Fruit fly (Drosophila melanogaster) whole organism, embryonic: ENCODE results near the gene CG45076.

ENCODE experiments used
- B-H1 ChIP-seq: fragments of 200-800 bp; sonication (Bioruptor generic); IDR thresholded peaks from 3 replicates; pipeline ENCODE4 v1.3.6; 2022; ENCODE audit warnings: missing biosample characterization, missing genetic modification characterization
- CG10267 ChIP-seq: fragments of 200-800 bp; sonication (Bioruptor generic); optimal IDR thresholded peaks from 2 replicates; lab custom pipeline; 2018; ENCODE audit warnings: missing biosample characterization, mild to moderate bottlenecking, missing genetic modification characterization, moderate library complexity
- CG11398 ChIP-seq: fragments of 200-800 bp; sonication (Bioruptor generic); optimal IDR thresholded peaks from 2 replicates; lab custom pipeline; 2016; ENCODE audit warnings: missing biosample characterization, missing genetic modification characterization
- CG13296 ChIP-seq: fragments of 200-800 bp; sonication (Bioruptor generic); optimal IDR thresholded peaks from 3 replicates; lab custom pipeline; 2018; ENCODE audit warnings: missing biosample characterization, mild to moderate bottlenecking, missing genetic modification characterization
- CG15514 ChIP-seq: fragments of 200-800 bp; sonication (Bioruptor generic); optimal IDR thresholded peaks from 3 replicates; lab custom pipeline; 2017; ENCODE audit warnings: missing biosample characterization, missing genetic modification characterization, mild to moderate bottlenecking, moderate library complexity, missing genetic modification reagents
- CG18764 ChIP-seq: fragments of 200-800 bp; sonication (Bioruptor generic); optimal IDR thresholded peaks from 3 replicates; lab custom pipeline; 2016; ENCODE audit warnings: missing biosample characterization, missing genetic modification characterization
- CG2678 ChIP-seq: fragments of 200-800 bp; sonication (Bioruptor generic); optimal IDR thresholded peaks from 3 replicates; lab custom pipeline; 2019; ENCODE audit warnings: missing biosample characterization, mild to moderate bottlenecking, missing genetic modification characterization, moderate library complexity
- CG2889 ChIP-seq: fragments of 200-800 bp; sonication (Bioruptor generic); IDR thresholded peaks from 3 replicates; pipeline ENCODE4 v1.3.6; 2022; ENCODE audit warnings: missing biosample characterization, missing genetic modification characterization
- CG3163 ChIP-seq: fragments of 200-800 bp; sonication (Bioruptor generic); optimal IDR thresholded peaks from 3 replicates; lab custom pipeline; 2016; ENCODE audit warnings: missing biosample characterization, missing genetic modification characterization
- CG3847 ChIP-seq: fragments of 200-800 bp; sonication (Bioruptor generic); IDR thresholded peaks from 2 replicates; pipeline ENCODE4 v1.3.6; 2022; ENCODE audit warnings: missing biosample characterization, missing genetic modification characterization
- CG6765 ChIP-seq: fragments of 200-800 bp; sonication (Bioruptor generic); optimal IDR thresholded peaks from 3 replicates; lab custom pipeline; 2017; ENCODE audit warnings: missing biosample characterization, mild to moderate bottlenecking, missing genetic modification characterization
- CG6854 ChIP-seq: fragments of 200-800 bp; sonication (Bioruptor generic); optimal IDR thresholded peaks from 3 replicates; lab custom pipeline; 2017; ENCODE audit warnings: missing biosample characterization, mild to moderate bottlenecking, missing genetic modification characterization
- CG7963 ChIP-seq: fragments of 200-800 bp; sonication (Bioruptor generic); IDR thresholded peaks from 3 replicates; pipeline ENCODE4 v1.3.6; 2022; ENCODE audit warnings: missing biosample characterization, missing genetic modification characterization; ENCODE audit not compliant: partially characterized antibody
- CG7987 ChIP-seq: fragments of 200-800 bp; sonication (Bioruptor generic); optimal IDR thresholded peaks from 2 replicates; lab custom pipeline; 2018; ENCODE audit warnings: missing biosample characterization, mild to moderate bottlenecking, missing genetic modification characterization, moderate library complexity
- CoRest ChIP-seq: fragments of 200-800 bp; sonication (Bioruptor generic); optimal IDR thresholded peaks from 3 replicates; lab custom pipeline; 2018; ENCODE audit warnings: missing biosample characterization, mild to moderate bottlenecking, missing genetic modification characterization, moderate library complexity
- D19A ChIP-seq: fragments of 200-800 bp; optimal IDR thresholded peaks from 3 replicates; lab custom pipeline; 2019; ENCODE audit warnings: missing biosample characterization, mild to moderate bottlenecking, missing genetic modification characterization, moderate library complexity
- Dbx ChIP-seq: fragments of 200-800 bp; sonication (Bioruptor generic); IDR thresholded peaks from 3 replicates; pipeline ENCODE4 v1.3.6; 2022; ENCODE audit warnings: missing biosample characterization, missing genetic modification characterization
- Dfd ChIP-seq, 2 experiments: fragments of >200 bp; optimal IDR thresholded peaks; 2 replicates each; lab custom pipeline; 2017; ENCODE audit warnings: missing biosample characterization in 2 of 2, missing genetic modification characterization in 2 of 2
- E2f2 ChIP-seq: fragments of 200-800 bp; sonication (Bioruptor generic); IDR thresholded peaks from 2 replicates; pipeline ENCODE4 v1.3.6; 2022; ENCODE audit warnings: missing biosample characterization, missing genetic modification characterization
- Ets97D ChIP-seq: fragments of 200-800 bp; sonication (Bioruptor generic); optimal IDR thresholded peaks from 3 replicates; lab custom pipeline; 2016; ENCODE audit warnings: missing biosample characterization, missing genetic modification characterization
- HHEX ChIP-seq: fragments of 200-800 bp; sonication (Bioruptor generic); optimal IDR thresholded peaks from 3 replicates; lab custom pipeline; 2017; ENCODE audit warnings: missing biosample characterization, mild to moderate bottlenecking, missing genetic modification characterization, missing genetic modification reagents
- Hey ChIP-seq: fragments of 200-800 bp; sonication (Bioruptor generic); optimal IDR thresholded peaks from 3 replicates; lab custom pipeline; 2018; ENCODE audit warnings: missing biosample characterization, mild to moderate bottlenecking, missing genetic modification characterization
- Meics ChIP-seq: fragments of 200-800 bp; sonication (Bioruptor generic); optimal IDR thresholded peaks from 2 replicates; lab custom pipeline; 2017; ENCODE audit warnings: missing biosample characterization, mild to moderate bottlenecking, missing genetic modification characterization
- Myb ChIP-seq: fragments of 200-800 bp; sonication (Bioruptor generic); optimal IDR thresholded peaks from 2 replicates; lab custom pipeline; 2016; ENCODE audit warnings: missing biosample characterization, missing genetic modification characterization
- NC2β ChIP-seq: fragments of 200-800 bp; sonication (Bioruptor generic); optimal IDR thresholded peaks from 2 replicates; lab custom pipeline; 2016; ENCODE audit warnings: missing biosample characterization, missing genetic modification characterization
- Neu2 ChIP-seq: fragments of 200-800 bp; sonication (Bioruptor generic); optimal IDR thresholded peaks from 3 replicates; lab custom pipeline; 2016; ENCODE audit warnings: missing biosample characterization, missing genetic modification characterization, borderline replicate concordance
- Nf-YC ChIP-seq: fragments of 200-800 bp; optimal IDR thresholded peaks from 3 replicates; lab custom pipeline; 2019; ENCODE audit warnings: missing biosample characterization, mild to moderate bottlenecking, missing genetic modification characterization, moderate library complexity
- Ptx1 ChIP-seq: fragments of 200-800 bp; sonication (Bioruptor generic); IDR thresholded peaks from 2 replicates; pipeline ENCODE4 v1.3.6; 2022; ENCODE audit warnings: missing biosample characterization, missing genetic modification characterization
- Sox102F ChIP-seq: fragments of 200-800 bp; sonication (Bioruptor generic); optimal IDR thresholded peaks from 2 replicates; lab custom pipeline; 2018; ENCODE audit warnings: missing biosample characterization, mild to moderate bottlenecking, missing genetic modification characterization, moderate library complexity
- TFAM ChIP-seq: fragments of 200-800 bp; sonication (Bioruptor generic); optimal IDR thresholded peaks from 2 replicates; lab custom pipeline; 2017; ENCODE audit warnings: missing biosample characterization, missing genetic modification characterization, inconsistent platforms
- ap ChIP-seq: fragments of 200-800 bp; sonication (Bioruptor generic); IDR thresholded peaks from 2 replicates; pipeline ENCODE4 v1.3.6; 2022; ENCODE audit warnings: missing biosample characterization, missing genetic modification characterization
- ato ChIP-seq: fragments of 200-800 bp; sonication (Bioruptor generic); IDR thresholded peaks from 2 replicates; pipeline ENCODE4 v1.3.6; 2022; ENCODE audit warnings: missing biosample characterization, missing genetic modification characterization; ENCODE audit not compliant: partially characterized antibody
- cad ChIP-seq: fragments of >200 bp; optimal IDR thresholded peaks from 2 replicates; lab custom pipeline; 2017; ENCODE audit warnings: missing biosample characterization, missing genetic modification characterization
- chm ChIP-seq: fragments of 200-800 bp; sonication (Bioruptor generic); IDR thresholded peaks from 2 replicates; pipeline ENCODE4 v1.3.6; 2022; ENCODE audit warnings: missing biosample characterization, missing genetic modification characterization
- croc ChIP-seq: fragments of 200-800 bp; sonication (Bioruptor generic); conservative IDR thresholded peaks from 3 replicates; pipeline ENCODE4 v1.3.6; 2022; ENCODE audit warnings: missing biosample characterization, missing genetic modification characterization
- da ChIP-seq: fragments of 200-800 bp; sonication (Bioruptor generic); optimal IDR thresholded peaks from 2 replicates; lab custom pipeline; 2016; ENCODE audit warnings: missing biosample characterization, missing genetic modification characterization
- dati ChIP-seq: fragments of 200-800 bp; sonication (Bioruptor generic); IDR thresholded peaks from 2 replicates; pipeline ENCODE4 v1.3.6; 2022; ENCODE audit warnings: missing biosample characterization, missing genetic modification characterization
- dm ChIP-seq: fragments of 200-800 bp; sonication (Bioruptor generic); optimal IDR thresholded peaks from 3 replicates; lab custom pipeline; 2016; ENCODE audit warnings: missing biosample characterization, missing genetic modification characterization
- dmrt99B ChIP-seq: fragments of 200-800 bp; sonication (Bioruptor generic); optimal IDR thresholded peaks from 2 replicates; lab custom pipeline; 2018; ENCODE audit warnings: missing biosample characterization, mild to moderate bottlenecking, missing genetic modification characterization, moderate library complexity
- ems ChIP-seq: fragments of 200-800 bp; sonication (Bioruptor generic); optimal IDR thresholded peaks from 3 replicates; lab custom pipeline; 2016; ENCODE audit warnings: missing biosample characterization, missing genetic modification characterization
- hth ChIP-seq: fragments of >200 bp; optimal IDR thresholded peaks from 2 replicates; lab custom pipeline; 2017; ENCODE audit warnings: inconsistent platforms
- klu ChIP-seq: fragments of 200-800 bp; sonication (Bioruptor generic); IDR thresholded peaks from 2 replicates; pipeline ENCODE4 v1.3.6; 2022; ENCODE audit warnings: missing biosample characterization, missing genetic modification characterization
- luna ChIP-seq: fragments of 200-800 bp; sonication (Bioruptor generic); optimal IDR thresholded peaks from 2 replicates; lab custom pipeline; 2016; ENCODE audit warnings: missing biosample characterization, missing genetic modification characterization
- pb ChIP-seq: fragments of 200-800 bp; sonication (Bioruptor generic); optimal IDR thresholded peaks from 3 replicates; lab custom pipeline; 2016; ENCODE audit warnings: missing biosample characterization, missing genetic modification characterization
- phol ChIP-seq: fragments of 200-800 bp; sonication (Bioruptor generic); optimal IDR thresholded peaks from 3 replicates; lab custom pipeline; 2018; ENCODE audit warnings: missing biosample characterization, mild to moderate bottlenecking, missing genetic modification characterization, moderate library complexity
- schlank ChIP-seq: fragments of 200-800 bp; sonication (Bioruptor generic); optimal IDR thresholded peaks from 2 replicates; lab custom pipeline; 2018; ENCODE audit warnings: missing biosample characterization, mild to moderate bottlenecking, missing genetic modification characterization
- sima ChIP-seq: fragments of 200-800 bp; sonication (Bioruptor generic); optimal IDR thresholded peaks from 2 replicates; lab custom pipeline; 2016; ENCODE audit warnings: missing biosample characterization, missing genetic modification characterization
- slbo ChIP-seq: fragments of 200-800 bp; sonication (Bioruptor generic); IDR thresholded peaks from 2 replicates; pipeline ENCODE4 v1.3.6; 2022; ENCODE audit warnings: missing biosample characterization, missing genetic modification characterization
- slou ChIP-seq: fragments of 200-800 bp; sonication (Bioruptor generic); optimal IDR thresholded peaks from 3 replicates; lab custom pipeline; 2016; ENCODE audit warnings: missing biosample characterization, missing genetic modification characterization
- sr ChIP-seq: fragments of 200-800 bp; sonication (Bioruptor generic); IDR thresholded peaks from 3 replicates; pipeline ENCODE4 v1.3.6; 2022; ENCODE audit warnings: missing biosample characterization, missing genetic modification characterization
- zen ChIP-seq: fragments of 200-800 bp; sonication (Bioruptor generic); optimal IDR thresholded peaks from 3 replicates; lab custom pipeline; 2018; ENCODE audit warnings: missing biosample characterization, mild to moderate bottlenecking, missing genetic modification characterization, moderate library complexity
- zfh2 ChIP-seq: fragments of 200-800 bp; sonication (Bioruptor generic); optimal IDR thresholded peaks from 2 replicates; lab custom pipeline; 2016; ENCODE audit warnings: missing biosample characterization, missing genetic modification characterization

CG45076 gene

dm6 chr3R:10784058-10784499 is 6.9 kb upstream of the CG45076 start, which contains the start of the genes mRpL37 and Rbp1 (continued):
- TF ChIP-seq Neu2 (GFP tag; lab: Kevin White, UChicago), result no peak
- TF ChIP-seq D19A (tag; lab: Kevin White, UChicago), result no peak
- peak; percentile 76 for TF ChIP-seq Nf-YC (tag; lab: Kevin White, UChicago)
- no peak for TF ChIP-seq Hey (tag; lab: Kevin White, UChicago)
- peak; percentile 47 for TF ChIP-seq CG13296 (GFP tag; lab: Kevin White, UChicago)
- TF ChIP-seq dm (GFP tag; lab: Kevin White, UChicago), result no peak
- TF ChIP-seq da (GFP tag; lab: Kevin White, UChicago), result no peak
- TF ChIP-seq Myb, result no peak
- no peak for TF ChIP-seq dmrt99B (tag; lab: Kevin White, UChicago)
- TF ChIP-seq CoRest (tag; lab: Kevin White, UChicago), result peak; percentile 90
- peak; percentile 67 for TF ChIP-seq zfh2 (GFP tag; lab: Kevin White, UChicago)
- peak; percentile 57 for TF ChIP-seq E2f2
- TF ChIP-seq zen (tag; lab: Kevin White, UChicago), result peak; percentile 71
- no peak for TF ChIP-seq ap
- TF ChIP-seq cad (GFP tag; lab: Kevin White, UChicago), result no peak
- peak; percentile 85 for TF ChIP-seq CG3847 (GFP tag; lab: Robert Waterston, UW)
- TF ChIP-seq CG10267, result peak; percentile 80
- TF ChIP-seq CG7963 (GFP tag; lab: Robert Waterston, UW), result no peak
- peak; percentile 53 for TF ChIP-seq CG15514 (GFP tag; lab: Kevin White, UChicago)
- TF ChIP-seq sr (GFP tag; lab: Robert Waterston, UW), result no peak
- peak; percentile 78 for TF ChIP-seq Dbx (GFP tag; lab: Robert Waterston, UW)
- TF ChIP-seq slou, result peak; percentile 80
- no peak for TF ChIP-seq hth (lab: Kevin White, UChicago)
- TF ChIP-seq TFAM (GFP tag; lab: Kevin White, UChicago), result no peak
- TF ChIP-seq pb (GFP tag; lab: Kevin White, UChicago), result no peak
- TF ChIP-seq B-H1 (GFP tag; lab: Robert Waterston, UW), result peak; percentile 55; the same call in 1 of the 3 replicates
- TF ChIP-seq chm (GFP tag; lab: Robert Waterston, UW), result no peak
- TF ChIP-seq Dfd (GFP tag; optimal IDR thresholded peaks at IDR 0.05; lab: Kevin White, UChicago), result peak in 1 of 2 experiments; percentile 16
- peak; percentile 80 for TF ChIP-seq croc (GFP tag; lab: Robert Waterston, UW)
- peak; percentile 51 for TF ChIP-seq HHEX (GFP tag; lab: Kevin White, UChicago)
- TF ChIP-seq Ets97D (GFP tag; lab: Kevin White, UChicago), result peak; percentile 54
- TF ChIP-seq CG18764 (GFP tag; lab: Kevin White, UChicago), result peak; percentile 57
- no peak for TF ChIP-seq luna (GFP tag; lab: Kevin White, UChicago)
- no peak for TF ChIP-seq CG6854 (GFP tag; lab: Kevin White, UChicago)
- peak; percentile 65 for TF ChIP-seq Meics (GFP tag; lab: Kevin White, UChicago)
- peak; percentile 82 for TF ChIP-seq CG2678 (tag; lab: Kevin White, UChicago)
- peak; percentile 89 for TF ChIP-seq phol (tag; lab: Kevin White, UChicago)
- TF ChIP-seq CG3163 (GFP tag; lab: Kevin White, UChicago), result no peak
- TF ChIP-seq CG11398 (GFP tag; lab: Kevin White, UChicago), result no peak
- peak; percentile 17 for TF ChIP-seq schlank (tag; lab: Kevin White, UChicago)
- TF ChIP-seq CG6765 (GFP tag; lab: Kevin White, UChicago), result peak; percentile 29
- TF ChIP-seq Sox102F (GFP tag; lab: Kevin White, UChicago), result peak; percentile 73
- TF ChIP-seq sima (GFP tag; lab: Kevin White, UChicago), result no peak
- peak; percentile 91 for TF ChIP-seq Ptx1 (GFP tag; lab: Robert Waterston, UW)
- TF ChIP-seq NC2β (GFP tag; lab: Kevin White, UChicago), result peak; percentile 45
- TF ChIP-seq klu (GFP tag; lab: Robert Waterston, UW), result peak; percentile 70
- TF ChIP-seq ems (GFP tag; lab: Kevin White, UChicago), result peak; percentile 88
- peak; percentile 85 for TF ChIP-seq slbo (GFP tag; lab: Robert Waterston, UW)
- peak; percentile 30; the same call in 1 of the 2 replicates for TF ChIP-seq ato (GFP tag; lab: Robert Waterston, UW)
- no peak for TF ChIP-seq dati (GFP tag; lab: Robert Waterston, UW)
- TF ChIP-seq CG7987 (GFP tag; lab: Kevin White, UChicago), result no peak
- no peak for TF ChIP-seq CG2889 (GFP tag; lab: Robert Waterston, UW)
